Worm (Caenorhabditis elegans): Measurements from ENCODE around the gene C34D4.3.

Gene C34D4.3

DNA sequence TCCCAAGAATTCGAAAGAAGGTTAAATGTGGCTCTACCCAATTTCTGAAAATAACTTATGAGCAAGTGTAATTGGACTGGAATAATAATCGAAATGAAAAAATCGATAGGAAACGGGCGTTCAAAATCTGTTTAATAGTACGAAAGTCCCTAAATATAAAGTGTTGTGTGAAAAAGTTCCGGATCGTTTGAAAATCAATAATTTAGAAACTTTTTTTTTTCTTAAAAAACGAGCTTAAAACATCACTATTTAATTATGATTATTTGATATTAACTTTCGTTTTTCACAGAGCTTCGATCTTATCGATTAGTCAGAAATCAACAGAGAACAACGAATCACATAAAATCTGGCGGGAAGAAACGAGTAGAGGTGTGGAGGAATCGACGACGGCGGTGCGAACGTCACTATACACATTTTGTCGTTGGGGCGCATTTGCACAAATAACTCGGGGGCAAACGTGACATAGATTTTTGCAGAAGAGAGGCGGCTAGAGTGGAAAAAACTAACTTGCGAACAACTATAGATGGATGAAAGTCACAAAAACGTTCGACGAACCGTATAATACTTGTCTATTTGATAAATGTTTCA, 8.7 kb upstream of the C34D4.3 start, which contains the start of gene hecd-1:
Gene hecd-1, minus strand, starts transcription at position 51 of the 588 bp plus-strand sequence.
- no peak for TF ChIP-seq tab-1 (GFP tag; IDR thresholded peaks at IDR 0.05)
- no peak for TF ChIP-seq med-1 (GFP tag; optimal IDR thresholded peaks at IDR 0.05; ENCODE audit: insufficient read depth)
- no peak for TF ChIP-seq ref-1 (GFP tag; conservative IDR thresholded peaks at IDR 0.05)
- no peak for TF ChIP-seq ztf-23 (GFP tag; IDR thresholded peaks at IDR 0.05)
- no peak for TF ChIP-seq klf-2 (GFP tag; conservative IDR thresholded peaks at IDR 0.05)
- no peak for TF ChIP-seq ztf-29 (GFP tag; IDR thresholded peaks at IDR 0.05)
- TF ChIP-seq flt-1 (GFP tag; IDR thresholded peaks at IDR 0.05), result no peak
- TF ChIP-seq cog-1 (tag; optimal IDR thresholded peaks at IDR 0.05), result no peak
- no peak for TF ChIP-seq T22C8.4 (GFP tag; IDR thresholded peaks at IDR 0.05)

DNA sequence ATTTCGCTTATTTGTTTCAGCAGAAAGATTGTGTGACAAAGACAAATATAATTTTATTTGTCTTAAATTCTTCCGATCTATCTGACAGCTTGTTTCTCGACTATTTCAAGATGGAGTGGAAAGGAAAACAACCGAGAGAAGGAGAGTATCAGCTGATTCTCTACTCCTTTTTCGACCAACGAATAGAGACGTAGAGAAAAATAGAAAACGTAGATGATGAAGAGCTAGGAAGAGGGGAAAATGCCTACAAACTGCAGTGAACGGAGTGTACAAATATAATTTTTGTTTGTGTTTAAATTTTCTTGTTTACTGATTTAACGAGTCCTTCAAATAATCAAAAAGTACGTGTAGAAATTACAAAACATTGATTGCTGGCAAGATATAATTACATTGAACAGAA, 5.7 kb upstream of the C34D4.3 start:
- TF ChIP-seq T22C8.4 (GFP tag; IDR thresholded peaks at IDR 0.05) (no peak), ref-1 (GFP tag; conservative IDR thresholded peaks at IDR 0.05) (no peak), cog-1 (tag; optimal IDR thresholded peaks at IDR 0.05) (no peak)

DNA sequence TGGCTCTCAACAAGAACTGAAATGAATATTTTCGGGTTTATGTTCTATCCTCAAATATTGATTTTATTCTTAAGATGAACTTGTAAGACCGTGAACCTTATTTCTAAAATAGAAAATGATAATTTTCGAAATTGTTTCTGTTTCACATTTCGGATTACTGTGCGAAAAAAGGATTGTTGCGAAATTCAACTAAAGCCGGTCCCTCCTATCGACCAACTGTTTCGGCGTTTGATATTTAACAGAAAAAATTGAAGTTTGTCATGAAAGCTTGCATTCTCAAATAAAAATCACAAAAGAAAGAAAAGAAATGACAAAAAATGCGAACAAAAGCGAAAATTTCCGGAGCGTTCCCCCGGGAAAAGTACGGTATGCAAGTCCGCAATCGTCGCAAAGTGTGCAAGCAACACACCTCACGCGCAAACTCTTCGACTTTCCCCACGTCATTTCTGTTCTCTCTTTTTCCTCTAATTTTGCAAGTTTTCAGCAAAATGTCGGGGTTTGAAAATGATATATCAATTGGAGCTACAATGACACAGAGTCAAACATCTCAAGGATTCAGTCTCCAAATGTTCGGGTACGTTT, 4.4 kb upstream of the C34D4.3 start, which contains the start of gene C34D4.4:
Gene C34D4.4, plus strand, starts transcription at position 342 of the 582 bp plus-strand sequence.
- TF ChIP-seq klf-2 (GFP tag; conservative IDR thresholded peaks at IDR 0.05) (no peak), ztf-29 (GFP tag; IDR thresholded peaks at IDR 0.05) (no peak), cog-1 (tag; optimal IDR thresholded peaks at IDR 0.05) (no peak), T22C8.4 (GFP tag; IDR thresholded peaks at IDR 0.05) (no peak), med-1 (GFP tag; optimal IDR thresholded peaks at IDR 0.05; ENCODE audit: insufficient read depth) (no peak), flt-1 (GFP tag; IDR thresholded peaks at IDR 0.05) (no peak), ztf-23 (GFP tag; IDR thresholded peaks at IDR 0.05) (no peak), ref-1 (GFP tag; conservative IDR thresholded peaks at IDR 0.05) (no peak), tab-1 (GFP tag; IDR thresholded peaks at IDR 0.05) (no peak)

DNA sequence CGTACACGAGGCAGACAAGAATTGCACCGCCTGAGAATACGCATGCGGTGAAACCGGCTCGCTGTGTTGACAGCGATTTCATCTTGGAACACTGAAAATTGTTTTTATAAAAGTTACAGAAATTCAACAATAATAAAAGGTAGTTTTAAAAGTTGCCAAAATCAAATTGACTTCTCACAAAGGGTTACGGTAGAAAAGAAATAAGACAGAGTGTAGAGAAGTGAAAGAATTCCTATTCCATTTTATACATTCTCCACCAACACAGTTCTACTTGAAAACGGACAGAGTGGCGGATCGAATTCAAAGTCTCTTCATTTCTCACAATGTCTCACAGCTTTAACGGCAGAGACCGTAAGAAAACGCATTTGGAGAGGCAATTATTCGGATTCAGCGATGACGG, 1.1 kb upstream of the C34D4.3 start, which contains the start of gene col-113:
Gene col-113, minus strand, starts transcription at position 101 of the 400 bp plus-strand sequence.
- no peak for TF ChIP-seq ztf-23 (GFP tag; IDR thresholded peaks at IDR 0.05)
- TF ChIP-seq ztf-29 (GFP tag; IDR thresholded peaks at IDR 0.05), result no peak
- no peak for TF ChIP-seq med-1 (GFP tag; optimal IDR thresholded peaks at IDR 0.05; ENCODE audit: insufficient read depth)
- TF ChIP-seq flt-1 (GFP tag; IDR thresholded peaks at IDR 0.05), result no peak
- TF ChIP-seq ref-1 (GFP tag; conservative IDR thresholded peaks at IDR 0.05), result no peak
- no peak for TF ChIP-seq klf-2 (GFP tag; conservative IDR thresholded peaks at IDR 0.05)
- no peak for TF ChIP-seq T22C8.4 (GFP tag; IDR thresholded peaks at IDR 0.05)
- TF ChIP-seq tab-1 (GFP tag; IDR thresholded peaks at IDR 0.05), result no peak
- no peak for TF ChIP-seq cog-1 (tag; optimal IDR thresholded peaks at IDR 0.05)

DNA sequence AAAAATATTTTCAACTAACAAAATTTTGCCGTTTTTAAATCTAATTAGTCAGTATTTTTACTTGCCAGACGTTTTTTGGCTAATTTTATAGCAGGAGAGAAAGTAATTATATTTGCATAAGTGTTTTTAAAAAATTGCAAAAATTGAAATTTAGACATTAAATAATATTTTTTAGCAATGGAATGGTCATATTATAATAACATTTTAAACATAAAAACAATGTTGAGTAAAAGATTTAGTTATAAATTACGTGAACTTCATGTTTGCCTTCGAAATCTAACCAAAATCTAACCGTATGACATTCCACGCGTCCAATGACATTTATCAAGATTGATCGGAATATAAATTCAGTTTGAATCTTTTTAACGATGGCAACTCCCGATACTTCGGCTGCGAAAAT, 894 bp downstream of the C34D4.3 start, which contains the start of gene C34D4.2:
Gene C34D4.2, plus strand, starts transcription at position 301 of the 400 bp plus-strand sequence.
- no peak for TF ChIP-seq med-1 (GFP tag; optimal IDR thresholded peaks at IDR 0.05; ENCODE audit: insufficient read depth)
- TF ChIP-seq klf-2 (GFP tag; conservative IDR thresholded peaks at IDR 0.05), result no peak
- no peak for TF ChIP-seq flt-1 (GFP tag; IDR thresholded peaks at IDR 0.05)
- TF ChIP-seq ztf-23 (GFP tag; IDR thresholded peaks at IDR 0.05), result no peak
- TF ChIP-seq ztf-29 (GFP tag; IDR thresholded peaks at IDR 0.05), result no peak
- no peak for TF ChIP-seq tab-1 (GFP tag; IDR thresholded peaks at IDR 0.05)
- no peak for TF ChIP-seq cog-1 (tag; optimal IDR thresholded peaks at IDR 0.05)
- TF ChIP-seq ref-1 (GFP tag; conservative IDR thresholded peaks at IDR 0.05), result no peak
- TF ChIP-seq T22C8.4 (GFP tag; IDR thresholded peaks at IDR 0.05), result no peak

DNA sequence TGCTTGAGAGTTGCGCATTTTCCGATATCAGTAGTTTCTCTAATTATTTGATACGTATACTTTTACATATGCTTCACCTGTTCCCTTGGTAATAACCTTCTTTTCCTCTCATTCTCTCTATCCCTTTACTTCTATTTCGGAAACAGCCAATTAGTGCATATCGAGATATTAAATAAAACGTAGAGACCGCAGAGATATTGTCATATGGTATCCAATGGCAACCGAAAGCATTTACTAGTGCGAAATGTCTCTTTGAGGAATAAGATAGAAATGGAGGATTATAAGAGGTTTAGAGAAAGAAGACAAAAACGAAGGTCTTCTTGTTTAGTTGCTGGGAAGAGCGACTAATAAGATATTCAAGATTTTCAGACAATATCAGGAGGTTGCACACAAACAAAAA, 2.9 kb downstream of the C34D4.3 start, which contains the start of gene maph-9:
Gene maph-9, plus strand, starts transcription at position 273 of the 400 bp plus-strand sequence.
- TF ChIP-seq flt-1 (GFP tag; IDR thresholded peaks at IDR 0.05) (no peak), ztf-29 (GFP tag; IDR thresholded peaks at IDR 0.05) (no peak), med-1 (GFP tag; optimal IDR thresholded peaks at IDR 0.05; ENCODE audit: insufficient read depth) (no peak), T22C8.4 (GFP tag; IDR thresholded peaks at IDR 0.05) (no peak), ref-1 (GFP tag; conservative IDR thresholded peaks at IDR 0.05) (no peak), klf-2 (GFP tag; conservative IDR thresholded peaks at IDR 0.05) (no peak), cog-1 (tag; optimal IDR thresholded peaks at IDR 0.05) (no peak), ztf-23 (GFP tag; IDR thresholded peaks at IDR 0.05) (no peak), tab-1 (GFP tag; IDR thresholded peaks at IDR 0.05) (no peak)

DNA sequence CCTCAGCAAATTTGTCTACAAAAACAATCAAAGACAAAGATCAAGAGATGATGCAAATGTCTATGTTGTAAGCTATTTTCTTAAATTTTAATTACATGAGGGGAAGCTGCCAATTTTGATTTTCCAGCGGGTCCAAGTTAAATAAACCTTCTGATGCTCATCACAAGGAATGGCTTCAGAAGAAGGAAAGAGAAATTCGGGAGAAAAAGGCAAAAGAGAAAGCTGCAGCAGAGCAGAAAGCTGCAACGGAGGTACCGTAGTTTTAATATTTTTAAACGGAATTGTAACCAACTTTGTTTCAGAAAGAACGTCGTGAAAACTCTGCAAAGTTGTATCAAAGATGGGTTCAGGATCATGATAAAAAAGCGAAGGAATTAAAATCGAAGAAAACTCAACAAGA, 4.7 kb downstream of the C34D4.3 start:
- TF ChIP-seq ztf-29 (GFP tag; IDR thresholded peaks at IDR 0.05), result no peak

DNA sequence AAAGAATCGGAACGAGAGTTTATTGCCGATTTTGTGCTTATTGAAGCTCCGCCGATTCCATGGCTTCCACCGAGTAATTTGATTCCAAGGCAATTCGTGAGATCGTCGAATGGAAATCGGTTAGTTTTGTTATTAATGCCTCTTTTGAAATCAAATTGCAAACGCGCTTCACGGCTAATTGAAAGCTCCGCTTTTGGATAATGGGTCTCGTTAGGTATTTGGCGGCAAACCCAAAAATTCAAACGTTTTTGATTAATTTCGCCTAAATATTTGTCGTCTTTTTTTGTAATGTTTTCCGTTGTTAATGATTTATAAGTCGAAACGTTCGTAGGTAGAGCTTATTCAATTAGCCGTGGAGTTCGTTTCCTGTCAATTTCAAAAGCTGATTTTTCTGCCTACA, 6.1 kb downstream of the C34D4.3 start:
- no peak for TF ChIP-seq ztf-29 (GFP tag; IDR thresholded peaks at IDR 0.05)
- no peak for TF ChIP-seq cog-1 (tag; optimal IDR thresholded peaks at IDR 0.05)
- TF ChIP-seq tab-1 (GFP tag; IDR thresholded peaks at IDR 0.05), result no peak
- TF ChIP-seq ztf-23 (GFP tag; IDR thresholded peaks at IDR 0.05), result no peak
- TF ChIP-seq klf-2 (GFP tag; conservative IDR thresholded peaks at IDR 0.05), result no peak

DNA sequence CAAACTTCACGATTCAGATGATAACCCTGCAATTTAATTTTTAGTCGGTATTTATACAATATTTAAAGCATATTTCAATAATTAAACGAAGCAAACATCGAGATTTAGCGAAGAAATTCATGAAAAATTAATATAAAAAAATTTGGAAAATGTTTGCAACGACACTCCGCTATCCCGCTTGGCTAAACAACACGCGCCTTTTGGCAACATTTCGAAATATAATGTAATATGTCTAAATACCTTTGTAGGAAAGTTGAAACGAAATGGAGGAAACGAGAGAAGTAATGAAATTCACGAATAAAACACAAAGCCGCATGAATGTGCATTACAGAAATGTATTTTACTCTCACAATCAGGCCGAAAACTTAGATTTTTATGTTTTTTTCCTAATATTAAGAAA, 12.3 kb downstream of the C34D4.3 start, which contains the start of gene rpc-1:
Gene rpc-1, minus strand, starts transcription at position 26 of the 400 bp plus-strand sequence.
- TF ChIP-seq flt-1 (GFP tag; IDR thresholded peaks at IDR 0.05) (no peak), ztf-23 (GFP tag; IDR thresholded peaks at IDR 0.05) (no peak), med-1 (GFP tag; optimal IDR thresholded peaks at IDR 0.05; ENCODE audit: insufficient read depth) (no peak), T22C8.4 (GFP tag; IDR thresholded peaks at IDR 0.05) (no peak), cog-1 (tag; optimal IDR thresholded peaks at IDR 0.05) (no peak), tab-1 (GFP tag; IDR thresholded peaks at IDR 0.05) (no peak), ztf-29 (GFP tag; IDR thresholded peaks at IDR 0.05) (no peak), klf-2 (GFP tag; conservative IDR thresholded peaks at IDR 0.05) (no peak), ref-1 (GFP tag; conservative IDR thresholded peaks at IDR 0.05) (no peak)

DNA sequence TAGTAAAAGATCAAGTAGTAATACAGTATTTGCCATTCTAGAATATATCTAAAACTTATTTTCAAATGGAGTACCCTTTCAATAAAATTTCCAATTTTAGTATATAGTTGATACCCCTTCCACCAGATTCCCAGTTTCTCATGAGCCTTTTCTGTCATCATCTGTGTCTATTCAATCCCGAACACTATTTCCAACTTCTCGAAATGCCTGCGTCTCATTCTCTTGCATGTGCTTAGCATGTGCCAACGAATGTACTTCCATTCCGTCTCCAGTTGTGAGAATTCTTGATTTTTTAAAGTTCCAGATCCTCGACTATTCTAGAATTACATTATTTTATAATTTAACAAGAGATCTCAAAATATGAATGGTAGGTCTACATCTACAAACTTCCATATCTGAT, 13.1 kb downstream of the C34D4.3 start, which contains the start of gene C42D4.18:
Gene C42D4.18, plus strand, starts transcription at position 231 of the 400 bp plus-strand sequence.
- TF ChIP-seq klf-2 (GFP tag; conservative IDR thresholded peaks at IDR 0.05), result no peak
- no peak for TF ChIP-seq T22C8.4 (GFP tag; IDR thresholded peaks at IDR 0.05)
- TF ChIP-seq tab-1 (GFP tag; IDR thresholded peaks at IDR 0.05), result no peak
- TF ChIP-seq cog-1 (tag; optimal IDR thresholded peaks at IDR 0.05), result no peak
- TF ChIP-seq med-1 (GFP tag; optimal IDR thresholded peaks at IDR 0.05; ENCODE audit: insufficient read depth), result no peak
- TF ChIP-seq ref-1 (GFP tag; conservative IDR thresholded peaks at IDR 0.05), result no peak
- TF ChIP-seq ztf-29 (GFP tag; IDR thresholded peaks at IDR 0.05), result no peak
- no peak for TF ChIP-seq ztf-23 (GFP tag; IDR thresholded peaks at IDR 0.05)
- TF ChIP-seq flt-1 (GFP tag; IDR thresholded peaks at IDR 0.05), result no peak
